Worm (Caenorhabditis elegans) whole organism, L1 larva: ENCODE data around the gene ZK470.1.

Source experiments
- C16A3.4 ChIP-seq: fragments of 150-350 bp; optimal IDR thresholded peaks from 2 replicates; lab custom pipeline; 2014; ENCODE audit warnings: missing biosample characterization, missing genetic modification characterization
- F16B12.6 ChIP-seq: fragments of 150-350 bp; optimal IDR thresholded peaks from 2 replicates; lab custom pipeline; 2014; ENCODE audit warnings: missing biosample characterization, missing genetic modification characterization
- Y116A8C.19 ChIP-seq: sonication (generic microtip); optimal IDR thresholded peaks from 2 replicates; lab custom pipeline; 2016; ENCODE audit warnings: missing compliant biosample characterization, missing genetic modification characterization, borderline replicate concordance
- aha-1 ChIP-seq: fragments of 150-350 bp; optimal IDR thresholded peaks from 2 replicates; lab custom pipeline; 2014; ENCODE audit warnings: missing biosample characterization, missing genetic modification characterization
- aly-2 ChIP-seq: fragments of 150-350 bp; optimal IDR thresholded peaks from 2 replicates; lab custom pipeline; 2014; ENCODE audit warnings: missing biosample characterization, missing genetic modification characterization
- ceh-63 ChIP-seq: fragments of 200-800 bp; sonication (Bioruptor generic); optimal IDR thresholded peaks from 2 replicates; lab custom pipeline; 2018; ENCODE audit warnings: mild to moderate bottlenecking, missing genetic modification characterization, missing compliant biosample characterization
- ceh-8 ChIP-seq: fragments of 200-800 bp; sonication (Bioruptor generic); optimal IDR thresholded peaks from 2 replicates; lab custom pipeline; 2018; ENCODE audit warnings: mild to moderate bottlenecking, missing genetic modification characterization, moderate library complexity, missing compliant biosample characterization
- ceh-82 ChIP-seq, 3 experiments: fragments of 150-350 bp in 1 of 3; sonication (generic microtip) in 2 of 3; optimal IDR thresholded peaks; 2 replicates each; lab custom pipeline; 2014 to 2017; ENCODE audit warnings: missing biosample characterization in 3 of 3, missing genetic modification characterization in 3 of 3
- dpl-1 ChIP-seq, 3 experiments: fragments of 150-350 bp in 2 of 3; sonication (generic microtip) in 1 of 3; optimal IDR thresholded peaks; 2 replicates each; lab custom pipeline; 2014 to 2017; ENCODE audit warnings: missing biosample characterization in 3 of 3, missing genetic modification characterization in 3 of 3, missing genetic modification reagents in 3 of 3
- dsc-1 ChIP-seq: sonication (generic microtip); optimal IDR thresholded peaks from 2 replicates; lab custom pipeline; 2016; ENCODE audit warnings: mild to moderate bottlenecking, missing genetic modification characterization, missing compliant biosample characterization
- efl-1 ChIP-seq, 4 experiments: fragments of 150-350 bp; optimal IDR thresholded peaks in 3 of 4; peaks in 1 of 4; 1 replicate in 1 of 4; 2 replicates in 3 of 4; lab custom pipeline; 2014; ENCODE audit warnings: missing biosample characterization in 2 of 4, missing genetic modification characterization in 2 of 4, missing genetic modification reagents in 2 of 4
- efl-3 ChIP-seq: fragments of 200-800 bp; sonication (Bioruptor generic); optimal IDR thresholded peaks from 2 replicates; lab custom pipeline; 2018; ENCODE audit warnings: mild to moderate bottlenecking, missing genetic modification characterization, missing compliant biosample characterization
- egl-13 ChIP-seq: sonication (generic microtip); optimal IDR thresholded peaks from 2 replicates; lab custom pipeline; 2016; ENCODE audit warnings: missing genotype, missing genetic modification reagents, missing genetic modification characterization, missing compliant biosample characterization
- egl-27 ChIP-seq, 2 experiments: fragments of 150-350 bp in 1 of 2; sonication (generic microtip); optimal IDR thresholded peaks; 3 replicates each; lab custom pipeline; 2017 to 2018; ENCODE audit warnings: missing biosample characterization in 2 of 2, missing genetic modification characterization in 2 of 2, missing genetic modification reagents in 2 of 2
- elt-2 ChIP-seq: sonication (generic microtip); optimal IDR thresholded peaks from 2 replicates; lab custom pipeline; 2016; ENCODE audit warnings: missing genetic modification characterization, mild to moderate bottlenecking, inconsistent platforms, missing compliant biosample characterization, missing genetic modification reagents
- elt-3 ChIP-seq, 6 experiments: fragments of 150-350 bp in 1 of 6; sonication (generic microtip); optimal IDR thresholded peaks; 2 replicates each; lab custom pipeline; 2017 to 2018; ENCODE audit warnings: missing biosample characterization in 6 of 6, missing genetic modification characterization in 6 of 6, inconsistent platforms in 1 of 6
- fkh-10 ChIP-seq: sonication (generic microtip); optimal IDR thresholded peaks from 2 replicates; lab custom pipeline; 2017; ENCODE audit warnings: missing biosample characterization, missing genetic modification reagents, missing genetic modification characterization
- fkh-8 ChIP-seq: sonication (generic microtip); optimal IDR thresholded peaks from 2 replicates; lab custom pipeline; 2016; ENCODE audit warnings: mild to moderate bottlenecking, missing genetic modification characterization, missing compliant biosample characterization
- hlh-17 ChIP-seq: fragments of 200-800 bp; sonication (Bioruptor generic); optimal IDR thresholded peaks from 2 replicates; lab custom pipeline; 2018; ENCODE audit warnings: missing genetic modification characterization, mild to moderate bottlenecking, missing compliant biosample characterization, moderate library complexity, borderline replicate concordance
- hpl-2 ChIP-seq: fragments of 150-350 bp; optimal IDR thresholded peaks from 2 replicates; lab custom pipeline; 2014; ENCODE audit warnings: missing biosample characterization, missing genetic modification reagents, missing genetic modification characterization
- irx-1 ChIP-seq: sonication (generic microtip); optimal IDR thresholded peaks from 2 replicates; lab custom pipeline; 2016; ENCODE audit warnings: missing genetic modification characterization, missing compliant biosample characterization
- isw-1 ChIP-seq: fragments of 200-800 bp; sonication (Bioruptor generic); IDR thresholded peaks from 2 replicates; pipeline ENCODE4 v1.3.6; 2022; ENCODE audit warnings: missing genetic modification characterization, missing compliant biosample characterization
- lin-13 ChIP-seq: fragments of 150-350 bp; optimal IDR thresholded peaks from 2 replicates; lab custom pipeline; 2014; ENCODE audit warnings: missing biosample characterization, missing genetic modification reagents, missing genetic modification characterization
- lin-14 ChIP-seq: fragments of 200-800 bp; sonication (Bioruptor generic); optimal IDR thresholded peaks from 2 replicates; lab custom pipeline; 2018; ENCODE audit warnings: mild to moderate bottlenecking, missing genetic modification characterization, moderate library complexity, missing compliant biosample characterization
- lin-15B ChIP-seq: fragments of 150-350 bp; sonication (generic microtip); optimal IDR thresholded peaks from 3 replicates; lab custom pipeline; 2014; ENCODE audit warnings: missing biosample characterization, missing genetic modification characterization
- lin-35 ChIP-seq, 2 experiments: fragments of 150-350 bp; optimal IDR thresholded peaks; 2 replicates each; lab custom pipeline; 2014; ENCODE audit warnings: missing biosample characterization in 2 of 2, missing genetic modification characterization in 2 of 2, missing genetic modification reagents in 2 of 2
- lin-39 ChIP-seq: fragments of 150-350 bp; optimal IDR thresholded peaks from 2 replicates; lab custom pipeline; 2014; ENCODE audit warnings: missing biosample characterization, missing genetic modification reagents, missing genetic modification characterization
- lir-3 ChIP-seq: sonication (generic microtip); optimal IDR thresholded peaks from 2 replicates; lab custom pipeline; 2016; ENCODE audit warnings: mild to moderate bottlenecking, missing genetic modification characterization, moderate library complexity, missing compliant biosample characterization; ENCODE audit not compliant: poor library complexity
- lsy-2 ChIP-seq, 2 experiments: fragments of 150-350 bp; optimal IDR thresholded peaks; 2 replicates each; lab custom pipeline; 2014; ENCODE audit warnings: missing biosample characterization in 2 of 2, missing genetic modification characterization in 2 of 2
- mdl-1 ChIP-seq, 2 experiments: fragments of 150-350 bp; optimal IDR thresholded peaks; 2 replicates each; lab custom pipeline; 2014 to 2017; ENCODE audit warnings: missing biosample characterization in 2 of 2, missing genetic modification characterization in 2 of 2, inconsistent platforms in 1 of 2
- mep-1 ChIP-seq: fragments of 150-350 bp; optimal IDR thresholded peaks from 2 replicates; lab custom pipeline; 2014; ENCODE audit warnings: missing biosample characterization, missing genetic modification characterization
- nhr-20 ChIP-seq: sonication (generic microtip); optimal IDR thresholded peaks from 2 replicates; lab custom pipeline; 2016; ENCODE audit warnings: mild to moderate bottlenecking, missing genetic modification characterization, missing compliant biosample characterization
- nhr-47 ChIP-seq: sonication (generic microtip); optimal IDR thresholded peaks from 2 replicates; lab custom pipeline; 2016; ENCODE audit warnings: mild to moderate bottlenecking, missing genetic modification characterization, moderate library complexity, missing compliant biosample characterization
- nhr-77 ChIP-seq: fragments of 150-350 bp; optimal IDR thresholded peaks from 2 replicates; lab custom pipeline; 2014; ENCODE audit warnings: missing biosample characterization, missing genetic modification characterization
- nhr-85 ChIP-seq: sonication (generic microtip); peaks from one replicate; lab custom pipeline; 2016; ENCODE audit warnings: missing genetic modification characterization, inconsistent platforms, missing compliant biosample characterization
- pag-3 ChIP-seq: sonication (generic microtip); optimal IDR thresholded peaks from 2 replicates; lab custom pipeline; 2017; ENCODE audit warnings: missing genetic modification characterization, mild to moderate bottlenecking, missing compliant biosample characterization, antibody characterized with exemption, borderline replicate concordance; ENCODE audit not compliant: insufficient read depth
- pax-3 ChIP-seq: fragments of 200-800 bp; sonication (Bioruptor generic); optimal IDR thresholded peaks from 2 replicates; lab custom pipeline; 2018; ENCODE audit warnings: mild to moderate bottlenecking, missing genetic modification characterization, moderate library complexity, missing compliant biosample characterization
- pqm-1 ChIP-seq: sonication (generic microtip); optimal IDR thresholded peaks from 3 replicates; lab custom pipeline; 2017; ENCODE audit warnings: missing biosample characterization, missing genetic modification characterization
- rnt-1 ChIP-seq: sonication (generic microtip); optimal IDR thresholded peaks from 2 replicates; lab custom pipeline; 2016; ENCODE audit warnings: mild to moderate bottlenecking, missing genetic modification characterization, moderate library complexity, missing compliant biosample characterization
- skn-1 ChIP-seq: fragments of 150-350 bp; optimal IDR thresholded peaks from 2 replicates; lab custom pipeline; 2014; ENCODE audit warnings: missing biosample characterization, missing genetic modification characterization
- snpc-4 ChIP-seq: fragments of 150-350 bp; optimal IDR thresholded peaks from 2 replicates; lab custom pipeline; 2014; ENCODE audit warnings: missing biosample characterization, missing genetic modification characterization
- sptf-1 ChIP-seq: fragments of 150-350 bp; optimal IDR thresholded peaks from 2 replicates; lab custom pipeline; 2014; ENCODE audit warnings: missing biosample characterization, missing genetic modification characterization
- swsn-7 ChIP-seq: sonication (generic microtip); optimal IDR thresholded peaks from 2 replicates; lab custom pipeline; 2016; ENCODE audit warnings: missing genetic modification characterization, missing compliant biosample characterization
- tlp-1 ChIP-seq: fragments of 150-350 bp; optimal IDR thresholded peaks from 2 replicates; lab custom pipeline; 2014; ENCODE audit warnings: missing biosample characterization, missing genetic modification characterization
- unc-130 ChIP-seq: fragments of 150-350 bp; optimal IDR thresholded peaks from 2 replicates; lab custom pipeline; 2017; ENCODE audit warnings: missing biosample characterization, missing genetic modification characterization, inconsistent platforms
- unc-86 ChIP-seq: sonication (generic microtip); optimal IDR thresholded peaks from 2 replicates; lab custom pipeline; 2016; ENCODE audit warnings: missing genetic modification characterization, missing compliant biosample characterization
- xbp-1 ChIP-seq: sonication (generic microtip); optimal IDR thresholded peaks from 2 replicates; lab custom pipeline; 2016; ENCODE audit warnings: missing genetic modification characterization, missing compliant biosample characterization
- zag-1 ChIP-seq: fragments of 150-350 bp; optimal IDR thresholded peaks from 2 replicates; lab custom pipeline; 2014; ENCODE audit warnings: missing biosample characterization, missing genetic modification characterization
- zip-4 ChIP-seq: fragments of 200-800 bp; sonication (Bioruptor generic); optimal IDR thresholded peaks from 2 replicates; lab custom pipeline; 2018; ENCODE audit warnings: mild to moderate bottlenecking, missing genetic modification characterization, moderate library complexity, missing compliant biosample characterization
- ztf-11 ChIP-seq, 2 experiments: sonication (generic microtip); optimal IDR thresholded peaks; 2 replicates each; lab custom pipeline; 2016 to 2017; ENCODE audit warnings: missing genetic modification characterization in 2 of 2, missing biosample characterization in 1 of 2, missing compliant biosample characterization in 1 of 2
- ztf-4 ChIP-seq: fragments of 150-350 bp; optimal IDR thresholded peaks from 2 replicates; lab custom pipeline; 2014; ENCODE audit warnings: missing biosample characterization, missing genetic modification characterization

The ZK470.1 gene

ce11 chrX:4142202-4142601, 21.3 kb upstream of the ZK470.1 start:
- TF ChIP-seq rnt-1 (tag; lab: Kevin White, UChicago) (peak; percentile 92), lsy-2 (tag; optimal IDR thresholded peaks at IDR 0.05; lab: Kevin White, UChicago) (peak; percentile 56 to 82), nhr-77 (tag; lab: Kevin White, UChicago) (peak; percentile 47), tlp-1 (tag; lab: Kevin White, UChicago) (no peak), lin-14 (GFP tag; lab: Kevin White, UChicago) (peak; percentile 98), irx-1 (peak; percentile 82), lin-15B (tag; lab: Kevin White, UChicago) (no peak), fkh-8 (peak; percentile 80), mdl-1 (tag; optimal IDR thresholded peaks at IDR 0.05; lab: Kevin White, UChicago) (peak; percentile 74 to 99), pqm-1 (tag; lab: Kevin White, UChicago) (no peak), nhr-20 (peak; percentile 99), elt-3 (tag; optimal IDR thresholded peaks at IDR 0.05; lab: Kevin White, UChicago) (peak in 2 of 6 experiments; percentile 72 to 75), fkh-10 (peak; percentile 42), ceh-63 (no peak), lin-39 (tag; lab: Kevin White, UChicago) (peak; percentile 39), ceh-8 (GFP tag; lab: Kevin White, UChicago) (peak; percentile 35), nhr-47 (tag; lab: Kevin White, UChicago) (peak; percentile 90), pax-3 (peak; percentile 76), swsn-7 (peak; percentile 83), C16A3.4 (tag; lab: Kevin White, UChicago) (peak; percentile 55), elt-2 (tag; lab: Kevin White, UChicago) (peak; percentile 90), Y116A8C.19 (tag; lab: Kevin White, UChicago) (no peak), efl-1 (optimal IDR thresholded peaks at IDR 0.05; lab: Kevin White, UChicago) (peak; percentile 39 to 47), efl-1 (GFP tag; optimal IDR thresholded peaks at IDR 0.05 in 1 of 2; lab: Kevin White, UChicago) (peak; percentile 19 to 95), lin-13 (GFP tag; lab: Kevin White, UChicago) (peak; percentile 31), dpl-1 (GFP tag; optimal IDR thresholded peaks at IDR 0.05; lab: Kevin White, UChicago) (peak; percentile 12 to 49 (median 43)), skn-1 (tag; lab: Kevin White, UChicago) (peak; percentile 75), aly-2 (tag; lab: Kevin White, UChicago) (no peak), unc-86 (peak; percentile 60), isw-1 (peak; percentile 47), snpc-4 (tag; lab: Kevin White, UChicago) (peak; percentile 60), zip-4 (peak; percentile 80), ceh-82 (tag; optimal IDR thresholded peaks at IDR 0.05; lab: Kevin White, UChicago) (peak in 2 of 3 experiments; percentile 30 to 41), F16B12.6 (no peak), zag-1 (tag; lab: Kevin White, UChicago) (peak; percentile 32), xbp-1 (tag; lab: Kevin White, UChicago) (peak; percentile 73), lin-35 (GFP tag; optimal IDR thresholded peaks at IDR 0.05; lab: Kevin White, UChicago) (peak; percentile 19 to 88), hlh-17 (GFP tag; lab: Kevin White, UChicago) (peak; percentile 19), aha-1 (tag; lab: Kevin White, UChicago) (peak; percentile 100), hpl-2 (GFP tag; lab: Kevin White, UChicago) (peak; percentile 10), egl-27 (tag; optimal IDR thresholded peaks at IDR 0.05; lab: Kevin White, UChicago) (no peak), pag-3 (peak; percentile 59), egl-13 (tag; lab: Kevin White, UChicago) (peak; percentile 83), efl-3 (no peak), ztf-11 (tag; optimal IDR thresholded peaks at IDR 0.05; lab: Kevin White, UChicago) (no peak), sptf-1 (tag; lab: Kevin White, UChicago) (no peak), mep-1 (peak; percentile 84), ztf-4 (peak; percentile 91), dsc-1 (tag; lab: Kevin White, UChicago) (peak; percentile 9), lir-3 (tag; lab: Kevin White, UChicago) (peak; percentile 87), unc-130 (tag; lab: Kevin White, UChicago) (peak; percentile 51), nhr-85 (tag; lab: Kevin White, UChicago) (peak; percentile 99)
